Fruit fly (Drosophila melanogaster): ENCODE measurements around the gene mgl.

The mgl gene

dm6 chrX:9456384-9456783 is 43.5 kb downstream of the mgl start (continued):
- TF ChIP-seq ssp (GFP tag; IDR thresholded peaks at IDR 0.05) (no peak), CG15011 (GFP tag; optimal IDR thresholded peaks at IDR 0.05) (no peak), sqz (GFP tag; optimal IDR thresholded peaks at IDR 0.05) (no peak), CG10209 (GFP tag; optimal IDR thresholded peaks at IDR 0.05) (no peak), dmrt11E (tag; optimal IDR thresholded peaks at IDR 0.05) (no peak), Awh (GFP tag; IDR thresholded peaks at IDR 0.05) (no peak), CG7786 (GFP tag; optimal IDR thresholded peaks at IDR 0.05) (no peak), CG15269 (tag; optimal IDR thresholded peaks at IDR 0.05) (peak; percentile 17), CG10321 (GFP tag; IDR thresholded peaks at IDR 0.05) (no peak), BEAF-32 (GFP tag; optimal IDR thresholded peaks at IDR 0.05) (no peak), jigr1 (GFP tag; IDR thresholded peaks at IDR 0.05) (no peak), gsb (GFP tag; IDR thresholded peaks at IDR 0.05) (no peak), D19B (GFP tag; optimal IDR thresholded peaks at IDR 0.05) (no peak), Blimp-1 (GFP tag; optimal IDR thresholded peaks at IDR 0.05) (peak; percentile 6), Adf1 (GFP tag; IDR thresholded peaks at IDR 0.05) (no peak), Ptx1 (GFP tag; IDR thresholded peaks at IDR 0.05) (no peak), CG31224 (GFP tag; IDR thresholded peaks at IDR 0.05) (no peak), CG10274 (GFP tag; optimal IDR thresholded peaks at IDR 0.05) (no peak), YL-1 (GFP tag; optimal IDR thresholded peaks at IDR 0.05) (no peak), CG10366 (GFP tag; IDR thresholded peaks at IDR 0.05) (no peak), phol (tag; optimal IDR thresholded peaks at IDR 0.05) (peak; percentile 16), CG6254 (GFP tag; optimal IDR thresholded peaks at IDR 0.05) (no peak), sd (tag; optimal IDR thresholded peaks at IDR 0.05) (peak; percentile 12), repo (GFP tag; optimal IDR thresholded peaks at IDR 0.05) (no peak), knrl (GFP tag; IDR thresholded peaks at IDR 0.05; ENCODE audit: partially characterized antibody) (no peak), oc (tag; optimal IDR thresholded peaks at IDR 0.05) (no peak), kah (GFP tag; optimal IDR thresholded peaks at IDR 0.05) (no peak), CG30431 (GFP tag; optimal IDR thresholded peaks at IDR 0.05) (no peak), CG6272 (GFP tag; IDR thresholded peaks at IDR 0.05) (no peak), HLH3B (GFP tag; IDR thresholded peaks at IDR 0.05) (no peak), shn (GFP tag; optimal IDR thresholded peaks at IDR 0.05) (no peak), CG34422 (GFP tag; IDR thresholded peaks at IDR 0.05) (no peak), Sox102F (GFP tag; optimal IDR thresholded peaks at IDR 0.05) (peak; percentile 46), CG7987 (GFP tag; optimal IDR thresholded peaks at IDR 0.05) (no peak), CG11695 (GFP tag; IDR thresholded peaks at IDR 0.05) (no peak), CG7839 (tag; optimal IDR thresholded peaks at IDR 0.05) (peak; percentile 24), Hr51 (GFP tag; optimal IDR thresholded peaks at IDR 0.05) (peak in 1 of 2 experiments; percentile 23), CG16815 (GFP tag; optimal IDR thresholded peaks at IDR 0.05) (no peak), Pdp1 (GFP tag; optimal IDR thresholded peaks at IDR 0.05) (no peak), exex (tag; optimal IDR thresholded peaks at IDR 0.05) (no peak)

- TF ChIP-seq sens (GFP tag): peak; percentile 13
- TF ChIP-seq crp (GFP tag; optimal IDR thresholded peaks at IDR 0.05): no peak
- TF ChIP-seq ttk (GFP tag; IDR thresholded peaks at IDR 0.05): no peak
- TF ChIP-seq CG2199 (GFP tag; IDR thresholded peaks at IDR 0.05): no peak
- no peak for TF ChIP-seq dm (GFP tag; optimal IDR thresholded peaks at IDR 0.05)
These were observed 53.8 kb downstream of the mgl start, which contains the start of gene CG44815 for dm6 chrX:9446162-9446561. Gene CG44815, minus strand, starts transcription at chrX:9446212.

All from whole organism, embryonic.